Fruit fly (Drosophila melanogaster) whole organism, adult: ENCODE data around the gene CG42233.
A peak's percentile ranks its signal among the peaks of the same experiment; 100 is the strongest.

Experiments used
- CG11617 ChIP-seq: fragments of 200-800 bp; sonication (Bioruptor generic); optimal IDR thresholded peaks from 2 replicates; lab custom pipeline; 2017; ENCODE audit warnings: mild to moderate bottlenecking, missing biosample characterization, missing genetic modification reagents, missing genetic modification characterization
- CG12768 ChIP-seq: fragments of 200-800 bp; sonication (Bioruptor generic); optimal IDR thresholded peaks from 2 replicates; lab custom pipeline; 2017; ENCODE audit warnings: missing biosample characterization, missing genetic modification characterization, mild to moderate bottlenecking, moderate library complexity, missing genetic modification reagents
- CG14711 ChIP-seq: fragments of 200-800 bp; sonication (Bioruptor generic); optimal IDR thresholded peaks from 2 replicates; lab custom pipeline; 2018; ENCODE audit warnings: missing biosample characterization, mild to moderate bottlenecking, missing genetic modification characterization, moderate library complexity
- CG1620 ChIP-seq: fragments of 200-800 bp; sonication (Bioruptor generic); optimal IDR thresholded peaks from 2 replicates; lab custom pipeline; 2016; ENCODE audit warnings: missing biosample characterization, missing genetic modification characterization
- CG33017 ChIP-seq: fragments of 200-800 bp; sonication (Bioruptor generic); optimal IDR thresholded peaks from 2 replicates; lab custom pipeline; 2018; ENCODE audit warnings: missing biosample characterization, mild to moderate bottlenecking, missing genetic modification characterization, moderate library complexity
- CG5204 ChIP-seq: fragments of 200-800 bp; sonication (Bioruptor generic); optimal IDR thresholded peaks from 2 replicates; lab custom pipeline; 2016; ENCODE audit warnings: missing biosample characterization, missing genetic modification characterization
- CG7045 ChIP-seq: fragments of 200-800 bp; sonication (Bioruptor generic); optimal IDR thresholded peaks from 2 replicates; lab custom pipeline; 2017; ENCODE audit warnings: missing biosample characterization, mild to moderate bottlenecking, missing genetic modification characterization
- CG7101 ChIP-seq: fragments of 200-800 bp; sonication (Bioruptor generic); optimal IDR thresholded peaks from 2 replicates; lab custom pipeline; 2018; ENCODE audit warnings: missing biosample characterization, mild to moderate bottlenecking, missing genetic modification characterization, moderate library complexity
- Clk ChIP-seq: fragments of 200-800 bp; sonication (Bioruptor generic); optimal IDR thresholded peaks from 2 replicates; lab custom pipeline; 2017; ENCODE audit warnings: missing biosample characterization, missing genetic modification characterization
- Crg-1 ChIP-seq: fragments of 200-800 bp; sonication (Bioruptor generic); optimal IDR thresholded peaks from 2 replicates; lab custom pipeline; 2016; ENCODE audit warnings: missing biosample characterization, missing genetic modification characterization
- Hr96 ChIP-seq: fragments of 200-800 bp; sonication (Bioruptor generic); optimal IDR thresholded peaks from 2 replicates; lab custom pipeline; 2016; ENCODE audit warnings: missing biosample characterization, missing genetic modification characterization
- Mnt ChIP-seq: fragments of 200-800 bp; sonication (Bioruptor generic); optimal IDR thresholded peaks from 2 replicates; lab custom pipeline; 2016; ENCODE audit warnings: missing biosample characterization, mild to moderate bottlenecking, missing genetic modification characterization
- bab1 ChIP-seq: fragments of 200-800 bp; sonication (Bioruptor generic); optimal IDR thresholded peaks from 3 replicates; lab custom pipeline; 2019; ENCODE audit warnings: missing biosample characterization, mild to moderate bottlenecking, missing genetic modification characterization, moderate library complexity
- cic ChIP-seq: fragments of 200-800 bp; sonication (Bioruptor generic); optimal IDR thresholded peaks from 2 replicates; lab custom pipeline; 2017; ENCODE audit warnings: missing biosample characterization, mild to moderate bottlenecking, missing genetic modification characterization, moderate library complexity
- cnc ChIP-seq, 2 experiments: fragments of >200 bp; optimal IDR thresholded peaks; 2 replicates each; lab custom pipeline; 2017
- kay ChIP-seq: fragments of 200-800 bp; sonication (Bioruptor generic); peaks from one replicate; lab custom pipeline; 2016; ENCODE audit warnings: missing biosample characterization, missing genetic modification characterization, borderline replicate concordance
- ovo ChIP-seq: fragments of 200-800 bp; sonication (Bioruptor generic); optimal IDR thresholded peaks from 2 replicates; lab custom pipeline; 2016; ENCODE audit warnings: missing biosample characterization, missing genetic modification characterization
- pad ChIP-seq: fragments of 200-800 bp; sonication (Bioruptor generic); optimal IDR thresholded peaks from 3 replicates; lab custom pipeline; 2017; ENCODE audit warnings: missing biosample characterization, missing genetic modification characterization, mild to moderate bottlenecking, moderate library complexity, missing genetic modification reagents
- tj ChIP-seq: fragments of 200-800 bp; sonication (Bioruptor generic); optimal IDR thresholded peaks from 3 replicates; lab custom pipeline; 2017; ENCODE audit warnings: missing biosample characterization, mild to moderate bottlenecking, missing genetic modification characterization, moderate library complexity
- toe ChIP-seq: fragments of 200-800 bp; sonication (Bioruptor generic); optimal IDR thresholded peaks from 2 replicates; lab custom pipeline; 2016; ENCODE audit warnings: missing biosample characterization, missing genetic modification characterization

The CG42233 gene

dm6 chr3R:31805228-31805738 lies at the start of gene CG42233, which contains the start of gene CG1971:
TSS of gene CG42233 (minus strand) at chr3R:31805278.
TSS of gene CG1971 (plus strand) at chr3R:31805468.
- TF ChIP-seq kay (GFP tag; lab: Kevin White, UChicago) (no peak), cic (no peak), Hr96 (GFP tag; lab: Kevin White, UChicago) (peak; percentile 59), bab1 (GFP tag; lab: Kevin White, UChicago) (peak; percentile 12), toe (GFP tag; lab: Kevin White, UChicago) (no peak), CG1620 (GFP tag; lab: Kevin White, UChicago) (peak; percentile 16), ovo (no peak), CG11617 (GFP tag; lab: Kevin White, UChicago) (peak; percentile 51), CG5204 (GFP tag; lab: Kevin White, UChicago) (peak; percentile 34), CG7045 (GFP tag; lab: Kevin White, UChicago) (peak; percentile 39), CG33017 (tag; lab: Kevin White, UChicago) (peak; percentile 41), CG7101 (tag; lab: Kevin White, UChicago) (peak; percentile 51), cnc (optimal IDR thresholded peaks at IDR 0.05; lab: Kevin White, UChicago) (no peak), pad (GFP tag; lab: Kevin White, UChicago) (peak; percentile 40), Clk (no peak), Crg-1 (GFP tag; lab: Kevin White, UChicago) (no peak), CG14711 (peak; percentile 37), CG12768 (GFP tag; lab: Kevin White, UChicago) (peak; percentile 1), Mnt (peak; percentile 30), tj (GFP tag; lab: Kevin White, UChicago) (peak; percentile 15)

dm6 chr3R:31852185-31852584 lies 47.1 kb upstream of the CG42233 start:
- TF ChIP-seq CG14711 (no peak), cic (no peak), toe (GFP tag; lab: Kevin White, UChicago) (no peak), CG12768 (GFP tag; lab: Kevin White, UChicago) (no peak), Crg-1 (GFP tag; lab: Kevin White, UChicago) (no peak), CG33017 (tag; lab: Kevin White, UChicago) (no peak), tj (GFP tag; lab: Kevin White, UChicago) (no peak)

dm6 chr3R:31826422-31826821 lies 21.3 kb upstream of the CG42233 start:
- TF ChIP-seq Clk (no peak), CG11617 (GFP tag; lab: Kevin White, UChicago) (no peak), CG14711 (no peak), cnc (optimal IDR thresholded peaks at IDR 0.05; lab: Kevin White, UChicago) (no peak), Crg-1 (GFP tag; lab: Kevin White, UChicago) (no peak), CG1620 (GFP tag; lab: Kevin White, UChicago) (no peak), pad (GFP tag; lab: Kevin White, UChicago) (no peak)

dm6 chr3R:31825571-31826068 lies 20.5 kb upstream of the CG42233 start:
- TF ChIP-seq bab1 (GFP tag; lab: Kevin White, UChicago), result no peak
- no peak for TF ChIP-seq cnc (optimal IDR thresholded peaks at IDR 0.05; lab: Kevin White, UChicago)
- no peak for TF ChIP-seq CG33017 (tag; lab: Kevin White, UChicago)
- TF ChIP-seq toe (GFP tag; lab: Kevin White, UChicago), result no peak
- no peak for TF ChIP-seq CG7045 (GFP tag; lab: Kevin White, UChicago)
- no peak for TF ChIP-seq Clk
- no peak for TF ChIP-seq Crg-1 (GFP tag; lab: Kevin White, UChicago)
- no peak for TF ChIP-seq CG11617 (GFP tag; lab: Kevin White, UChicago)
- no peak for TF ChIP-seq cic
- TF ChIP-seq CG14711, result no peak
- TF ChIP-seq CG5204 (GFP tag; lab: Kevin White, UChicago), result no peak
- no peak for TF ChIP-seq CG12768 (GFP tag; lab: Kevin White, UChicago)
- no peak for TF ChIP-seq kay (GFP tag; lab: Kevin White, UChicago)
- no peak for TF ChIP-seq tj (GFP tag; lab: Kevin White, UChicago)
- TF ChIP-seq CG1620 (GFP tag; lab: Kevin White, UChicago), result no peak
- TF ChIP-seq CG7101 (tag; lab: Kevin White, UChicago), result no peak

dm6 chr3R:31824200-31824599 lies 19.1 kb upstream of the CG42233 start:
- TF ChIP-seq Crg-1 (GFP tag; lab: Kevin White, UChicago), result no peak

- no peak for TF ChIP-seq Mnt
- TF ChIP-seq CG5204 (GFP tag; lab: Kevin White, UChicago), result no peak
- TF ChIP-seq cnc (optimal IDR thresholded peaks at IDR 0.05; lab: Kevin White, UChicago), result no peak
- no peak for TF ChIP-seq CG11617 (GFP tag; lab: Kevin White, UChicago)
- TF ChIP-seq CG7101 (tag; lab: Kevin White, UChicago), result no peak
- TF ChIP-seq kay (GFP tag; lab: Kevin White, UChicago), result no peak
- no peak for TF ChIP-seq CG7045 (GFP tag; lab: Kevin White, UChicago)
- TF ChIP-seq toe (GFP tag; lab: Kevin White, UChicago), result no peak
- no peak for TF ChIP-seq Clk
- TF ChIP-seq tj (GFP tag; lab: Kevin White, UChicago), result no peak
- TF ChIP-seq Crg-1 (GFP tag; lab: Kevin White, UChicago), result no peak
These were observed 17.4 kb upstream of the CG42233 start for dm6 chr3R:31822462-31822861.

- TF ChIP-seq CG14711 (no peak), toe (GFP tag; lab: Kevin White, UChicago) (no peak), CG7045 (GFP tag; lab: Kevin White, UChicago) (no peak), cic (no peak), bab1 (GFP tag; lab: Kevin White, UChicago) (no peak), kay (GFP tag; lab: Kevin White, UChicago) (no peak), Mnt (no peak), CG5204 (GFP tag; lab: Kevin White, UChicago) (no peak), CG11617 (GFP tag; lab: Kevin White, UChicago) (no peak), CG33017 (tag; lab: Kevin White, UChicago) (no peak), Crg-1 (GFP tag; lab: Kevin White, UChicago) (no peak)
These were observed 7.9 kb upstream of the CG42233 start for dm6 chr3R:31812976-31813298.
